Fruit fly (Drosophila melanogaster): Measurements from ENCODE around the gene pon.

Gene pon

dm6 chrX:4615684-4616292, 20.3 kb upstream of the pon start (continued):
- TF ChIP-seq cato (GFP tag; optimal IDR thresholded peaks at IDR 0.05; ENCODE audit: borderline replicate concordance) (no peak), CG11504 (tag; optimal IDR thresholded peaks at IDR 0.05) (peak; percentile 31), CG11723 (GFP tag; optimal IDR thresholded peaks at IDR 0.05) (no peak)

dm6 chrX:4616865-4617669, 19.1 kb upstream of the pon start, which contains the start of gene peb:
TSS of gene peb (plus strand) at chrX:4617564.
- no peak for TF ChIP-seq CG11085 (GFP tag; IDR thresholded peaks at IDR 0.05)
- TF ChIP-seq Hr39 (optimal IDR thresholded peaks at IDR 0.05) = no peak
- peak; percentile 67 for TF ChIP-seq zfh1 (GFP tag; IDR thresholded peaks at IDR 0.05)
- TF ChIP-seq Poxn (GFP tag; IDR thresholded peaks at IDR 0.05) = no peak
- peak; percentile 45 for TF ChIP-seq esg (GFP tag; conservative IDR thresholded peaks at IDR 0.05)
- TF ChIP-seq Bdp1 (GFP tag; optimal IDR thresholded peaks at IDR 0.05) = no peak
- TF ChIP-seq CG10366 (GFP tag; IDR thresholded peaks at IDR 0.05) = 0 out of 2 replicates have a peak, but pooled peaks have one; percentile 15
- TF ChIP-seq Lim3 (GFP tag; IDR thresholded peaks at IDR 0.05) = no peak
- no peak for TF ChIP-seq abd-A (tag; optimal IDR thresholded peaks at IDR 0.05)
- TF ChIP-seq CG12104 (GFP tag; optimal IDR thresholded peaks at IDR 0.05) = no peak
- peak; percentile 11 for TF ChIP-seq CG11723 (GFP tag; optimal IDR thresholded peaks at IDR 0.05)
- no peak for TF ChIP-seq CG17802 (tag; optimal IDR thresholded peaks at IDR 0.05)
- no peak for TF ChIP-seq nau (GFP tag; optimal IDR thresholded peaks at IDR 0.05)
- TF ChIP-seq CG13624 (GFP tag; optimal IDR thresholded peaks at IDR 0.05) = no peak
- TF ChIP-seq Bgb (GFP tag; IDR thresholded peaks at IDR 0.05; ENCODE audit: partially characterized antibody) = peak; percentile 43
- TF ChIP-seq GATAe (GFP tag; conservative IDR thresholded peaks at IDR 0.05) = no peak
- TF ChIP-seq Jarid2 (GFP tag; optimal IDR thresholded peaks at IDR 0.05) = peak; percentile 94
- peak; percentile 24 for TF ChIP-seq CG8944 (GFP tag; optimal IDR thresholded peaks at IDR 0.05)
- peak; percentile 78 for TF ChIP-seq Ets65A (GFP tag)
- TF ChIP-seq Hr3 (GFP tag; optimal IDR thresholded peaks at IDR 0.05) = peak; percentile 38
- TF ChIP-seq da (GFP tag; optimal IDR thresholded peaks at IDR 0.05) = no peak
- peak in 1 of 2 experiments; percentile 38 for TF ChIP-seq Hr78 (GFP tag; optimal IDR thresholded peaks at IDR 0.05)
- TF ChIP-seq CG13287 (GFP tag; IDR thresholded peaks at IDR 0.05; ENCODE audit: partially characterized antibody) = peak; percentile 45; the same call in 1 of the 2 replicates
- TF ChIP-seq lmd (GFP tag; IDR thresholded peaks at IDR 0.05) = peak; percentile 75
- TF ChIP-seq Ets97D (GFP tag; optimal IDR thresholded peaks at IDR 0.05) = peak; percentile 34
- TF ChIP-seq run (tag; optimal IDR thresholded peaks at IDR 0.05) = no peak
- TF ChIP-seq CG2712 (tag; optimal IDR thresholded peaks at IDR 0.05) = peak; percentile 59
- peak; percentile 47 for TF ChIP-seq CG6254 (GFP tag; optimal IDR thresholded peaks at IDR 0.05)
- TF ChIP-seq CG3281 (GFP tag; optimal IDR thresholded peaks at IDR 0.05) = no peak
- TF ChIP-seq CG4282 (GFP tag; optimal IDR thresholded peaks at IDR 0.05) = no peak
- TF ChIP-seq dan (GFP tag; IDR thresholded peaks at IDR 0.05) = 0 out of 2 replicates have a peak, but pooled peaks have one; percentile 26
- TF ChIP-seq CG2199 (GFP tag; IDR thresholded peaks at IDR 0.05) = 0 out of 3 replicates have a peak, but pooled peaks have one; percentile 44
- peak; percentile 7 for TF ChIP-seq CG18599 (GFP tag; optimal IDR thresholded peaks at IDR 0.05)
- no peak for TF ChIP-seq mirr (GFP tag; optimal IDR thresholded peaks at IDR 0.05)
- TF ChIP-seq ham (GFP tag; IDR thresholded peaks at IDR 0.05) = no peak
- no peak for TF ChIP-seq CG6791 (GFP tag; IDR thresholded peaks at IDR 0.05; ENCODE audit: partially characterized antibody)
- TF ChIP-seq CG18764 (GFP tag; optimal IDR thresholded peaks at IDR 0.05) = no peak
- TF ChIP-seq Bteb2 (GFP tag; optimal IDR thresholded peaks at IDR 0.05) = no peak
- TF ChIP-seq CG5245 (GFP tag; optimal IDR thresholded peaks at IDR 0.05) = peak; percentile 27
- peak; percentile 49 for TF ChIP-seq CG13424 (tag; optimal IDR thresholded peaks at IDR 0.05)
- peak; percentile 32 for TF ChIP-seq Usf (GFP tag; optimal IDR thresholded peaks at IDR 0.05)
- no peak for TF ChIP-seq HLHmδ (GFP tag; optimal IDR thresholded peaks at IDR 0.05)
- peak; percentile 74 for TF ChIP-seq bab2 (GFP tag; optimal IDR thresholded peaks at IDR 0.05)
- peak; percentile 71; the same call in 2 of the 3 replicates for TF ChIP-seq zen2 (GFP tag; IDR thresholded peaks at IDR 0.05; ENCODE audit: partially characterized antibody)

Data from whole organism, embryonic.